Fruit fly (Drosophila melanogaster): Measurements from ENCODE around the gene CG6168.

Gene CG6168

dm6 chr3L:11323221-11323895 is 1.8 kb upstream of the CG6168 start:
- no peak for TF ChIP-seq psq (optimal IDR thresholded peaks at IDR 0.05)
- no peak for TF ChIP-seq EcR (GFP tag; optimal IDR thresholded peaks at IDR 0.05)
- TF ChIP-seq Dll (optimal IDR thresholded peaks at IDR 0.05), result no peak
- TF ChIP-seq pan (optimal IDR thresholded peaks at IDR 0.05), result no peak
- TF ChIP-seq usp (GFP tag; optimal IDR thresholded peaks at IDR 0.05), result no peak
- TF ChIP-seq CG8478 (optimal IDR thresholded peaks at IDR 0.05), result no peak

- TF ChIP-seq EcR (GFP tag; optimal IDR thresholded peaks at IDR 0.05) (no peak), CG8478 (optimal IDR thresholded peaks at IDR 0.05) (no peak), Dll (optimal IDR thresholded peaks at IDR 0.05) (no peak), pan (optimal IDR thresholded peaks at IDR 0.05) (no peak), usp (GFP tag; optimal IDR thresholded peaks at IDR 0.05) (no peak)
These were observed 902 bp upstream of the CG6168 start for dm6 chr3L:11322148-11323093.

- TF ChIP-seq EcR (GFP tag; optimal IDR thresholded peaks at IDR 0.05), result no peak
- TF ChIP-seq psq (optimal IDR thresholded peaks at IDR 0.05), result no peak
- no peak for TF ChIP-seq CG8478 (optimal IDR thresholded peaks at IDR 0.05)
- no peak for TF ChIP-seq pan (optimal IDR thresholded peaks at IDR 0.05)
These were observed 1.4 kb downstream of the CG6168 start for dm6 chr3L:11320124-11320523.

dm6 chr3L:11318532-11319170 is 2.9 kb downstream of the CG6168 start:
- TF ChIP-seq pan (optimal IDR thresholded peaks at IDR 0.05) (no peak), CG8478 (optimal IDR thresholded peaks at IDR 0.05) (no peak), usp (GFP tag; optimal IDR thresholded peaks at IDR 0.05) (no peak), EcR (GFP tag; optimal IDR thresholded peaks at IDR 0.05) (no peak), psq (optimal IDR thresholded peaks at IDR 0.05) (no peak), Dll (optimal IDR thresholded peaks at IDR 0.05) (no peak)

dm6 chr3L:11317464-11317863 is 4.1 kb downstream of the CG6168 start:
- TF ChIP-seq EcR (GFP tag; optimal IDR thresholded peaks at IDR 0.05) (no peak), pan (optimal IDR thresholded peaks at IDR 0.05) (no peak), CG8478 (optimal IDR thresholded peaks at IDR 0.05) (no peak), psq (optimal IDR thresholded peaks at IDR 0.05) (no peak), Dll (optimal IDR thresholded peaks at IDR 0.05) (no peak), usp (GFP tag; optimal IDR thresholded peaks at IDR 0.05) (no peak)

dm6 chr3L:11314900-11315575 is 6.5 kb downstream of the CG6168 start:
- TF ChIP-seq CG8478 (optimal IDR thresholded peaks at IDR 0.05) (no peak), psq (optimal IDR thresholded peaks at IDR 0.05) (no peak), pan (optimal IDR thresholded peaks at IDR 0.05) (no peak), EcR (GFP tag; optimal IDR thresholded peaks at IDR 0.05) (no peak), Dll (optimal IDR thresholded peaks at IDR 0.05) (no peak), usp (GFP tag; optimal IDR thresholded peaks at IDR 0.05) (no peak)

- TF ChIP-seq EcR (GFP tag; optimal IDR thresholded peaks at IDR 0.05) (no peak), CG8478 (optimal IDR thresholded peaks at IDR 0.05) (no peak), usp (GFP tag; optimal IDR thresholded peaks at IDR 0.05) (no peak), Dll (optimal IDR thresholded peaks at IDR 0.05) (no peak), psq (optimal IDR thresholded peaks at IDR 0.05) (no peak), pan (optimal IDR thresholded peaks at IDR 0.05) (no peak)
These were observed 8.8 kb downstream of the CG6168 start for dm6 chr3L:11312698-11313097.

dm6 chr3L:11311447-11311846 is 10.1 kb downstream of the CG6168 start, which contains the start of gene CG7573:
TSS of gene CG7573 (plus strand) at chr3L:11311747.
- TF ChIP-seq psq (optimal IDR thresholded peaks at IDR 0.05) (no peak), Dll (optimal IDR thresholded peaks at IDR 0.05) (no peak), CG8478 (optimal IDR thresholded peaks at IDR 0.05) (no peak), usp (GFP tag; optimal IDR thresholded peaks at IDR 0.05) (no peak), EcR (GFP tag; optimal IDR thresholded peaks at IDR 0.05) (no peak), pan (optimal IDR thresholded peaks at IDR 0.05) (no peak)

dm6 chr3L:11310728-11311127 is 10.8 kb downstream of the CG6168 start:
- TF ChIP-seq usp (GFP tag; optimal IDR thresholded peaks at IDR 0.05) (no peak), psq (optimal IDR thresholded peaks at IDR 0.05) (no peak), EcR (GFP tag; optimal IDR thresholded peaks at IDR 0.05) (no peak), CG8478 (optimal IDR thresholded peaks at IDR 0.05) (no peak), pan (optimal IDR thresholded peaks at IDR 0.05) (no peak), Dll (optimal IDR thresholded peaks at IDR 0.05) (no peak)

- TF ChIP-seq pan (optimal IDR thresholded peaks at IDR 0.05) (no peak), Dll (optimal IDR thresholded peaks at IDR 0.05) (no peak), EcR (GFP tag; optimal IDR thresholded peaks at IDR 0.05) (no peak), psq (optimal IDR thresholded peaks at IDR 0.05) (no peak), CG8478 (optimal IDR thresholded peaks at IDR 0.05) (no peak), usp (GFP tag; optimal IDR thresholded peaks at IDR 0.05) (no peak)
These were observed 11.6 kb downstream of the CG6168 start for dm6 chr3L:11309743-11310518.

Measured in whole organism.